Fruit fly (Drosophila melanogaster): ENCODE results near the gene sv.

dm6 chr4:1084326-1085062 lies 4.1 kb upstream of the sv start, which contains the start of gene Actbeta:
- TF ChIP-seq gl (tag; optimal IDR thresholded peaks at IDR 0.05) = no peak
- no peak for TF ChIP-seq CG8159 (tag; optimal IDR thresholded peaks at IDR 0.05)
- TF ChIP-seq CG34367 (tag; optimal IDR thresholded peaks at IDR 0.05) = no peak
- TF ChIP-seq CG13204 (GFP tag; optimal IDR thresholded peaks at IDR 0.05) = no peak
- TF ChIP-seq CG32121 (GFP tag; IDR thresholded peaks at IDR 0.05) = no peak
- no peak for TF ChIP-seq EcR (GFP tag; optimal IDR thresholded peaks at IDR 0.05)
- no peak for TF ChIP-seq Pif1B (GFP tag; optimal IDR thresholded peaks at IDR 0.05)
- TF ChIP-seq CG4496 (GFP tag; IDR thresholded peaks at IDR 0.05) = no peak
- no peak for TF ChIP-seq Pif1A (GFP tag; optimal IDR thresholded peaks at IDR 0.05)
- TF ChIP-seq Snoo (tag; optimal IDR thresholded peaks at IDR 0.05) = no peak
- TF ChIP-seq CG8301 (tag; optimal IDR thresholded peaks at IDR 0.05) = no peak
